Fruit fly (Drosophila melanogaster) S2 (cell line): ENCODE results near the gene CG10175.

Experiments used
- CG8478 ChIP-seq: fragments of >200 bp; optimal IDR thresholded peaks from 2 replicates; lab custom pipeline; 2018
- CTCF ChIP-seq, 2 experiments: fragments of >200 bp; optimal IDR thresholded peaks; 2 replicates each; lab custom pipeline; 2018

dm6 chr3R:23576618-23577017 lies 45.8 kb upstream of the CG10175 start:
- no peak for TF ChIP-seq CTCF (optimal IDR thresholded peaks at IDR 0.05; lab: Kevin White, UChicago)
- TF ChIP-seq CG8478 (lab: Kevin White, UChicago), result no peak
